Fruit fly (Drosophila melanogaster) whole organism, embryonic: ENCODE data around the gene mRpL12.

ENCODE experiments used
- Antp ChIP-seq: fragments of 200-800 bp; sonication (Bioruptor generic); optimal IDR thresholded peaks from 3 replicates; lab custom pipeline; 2016; ENCODE audit warnings: missing biosample characterization, missing genetic modification characterization
- Bteb2 ChIP-seq: fragments of 200-800 bp; sonication (Bioruptor generic); optimal IDR thresholded peaks from 2 replicates; lab custom pipeline; 2016; ENCODE audit warnings: missing biosample characterization, missing genetic modification characterization
- CG10543 ChIP-seq: fragments of 200-800 bp; sonication (Bioruptor generic); optimal IDR thresholded peaks from 3 replicates; lab custom pipeline; 2017; ENCODE audit warnings: missing biosample characterization, mild to moderate bottlenecking, missing genetic modification characterization, moderate library complexity
- CG11085 ChIP-seq: fragments of 200-800 bp; sonication (Bioruptor generic); IDR thresholded peaks from 2 replicates; pipeline ENCODE4 v1.3.6; 2022; ENCODE audit warnings: missing biosample characterization, missing genetic modification characterization
- CG11696 ChIP-seq: fragments of 200-800 bp; sonication (Bioruptor generic); IDR thresholded peaks from 2 replicates; pipeline ENCODE4 v1.3.6; 2022; ENCODE audit warnings: missing biosample characterization, missing genetic modification characterization
- CG13123 ChIP-seq: fragments of 200-800 bp; sonication (Bioruptor generic); optimal IDR thresholded peaks from 2 replicates; lab custom pipeline; 2016; ENCODE audit warnings: missing biosample characterization, missing genetic modification characterization
- CG13894 ChIP-seq: fragments of 200-800 bp; sonication (Bioruptor generic); optimal IDR thresholded peaks from 3 replicates; lab custom pipeline; 2018; ENCODE audit warnings: missing biosample characterization, mild to moderate bottlenecking, missing genetic modification characterization, moderate library complexity
- CG15514 ChIP-seq: fragments of 200-800 bp; sonication (Bioruptor generic); optimal IDR thresholded peaks from 3 replicates; lab custom pipeline; 2017; ENCODE audit warnings: missing biosample characterization, missing genetic modification characterization, mild to moderate bottlenecking, moderate library complexity, missing genetic modification reagents
- CG1647 ChIP-seq: fragments of 200-800 bp; sonication (Bioruptor generic); optimal IDR thresholded peaks from 3 replicates; lab custom pipeline; 2016; ENCODE audit warnings: missing biosample characterization, missing genetic modification characterization
- CG16815 ChIP-seq: fragments of 200-800 bp; sonication (Bioruptor generic); optimal IDR thresholded peaks from 3 replicates; lab custom pipeline; 2017; ENCODE audit warnings: missing biosample characterization, mild to moderate bottlenecking, missing genetic modification characterization
- CG17328 ChIP-seq: fragments of 200-800 bp; sonication (Bioruptor generic); IDR thresholded peaks from 2 replicates; pipeline ENCODE4 v1.3.6; 2022; ENCODE audit warnings: missing biosample characterization, missing genetic modification characterization
- CG17568 ChIP-seq: fragments of 200-800 bp; sonication (Bioruptor generic); optimal IDR thresholded peaks from 2 replicates; lab custom pipeline; 2018; ENCODE audit warnings: missing biosample characterization, mild to moderate bottlenecking, missing genetic modification characterization, moderate library complexity
- CG2202 ChIP-seq: fragments of 200-800 bp; sonication (Bioruptor generic); optimal IDR thresholded peaks from 2 replicates; lab custom pipeline; 2018; ENCODE audit warnings: missing biosample characterization, mild to moderate bottlenecking, missing genetic modification characterization
- CG3163 ChIP-seq: fragments of 200-800 bp; sonication (Bioruptor generic); optimal IDR thresholded peaks from 3 replicates; lab custom pipeline; 2016; ENCODE audit warnings: missing biosample characterization, missing genetic modification characterization
- CG6765 ChIP-seq: fragments of 200-800 bp; sonication (Bioruptor generic); optimal IDR thresholded peaks from 3 replicates; lab custom pipeline; 2017; ENCODE audit warnings: missing biosample characterization, mild to moderate bottlenecking, missing genetic modification characterization
- CG6791 ChIP-seq: fragments of 200-800 bp; sonication (Bioruptor generic); IDR thresholded peaks from 3 replicates; pipeline ENCODE4 v1.3.6; 2022; ENCODE audit warnings: missing biosample characterization, missing genetic modification characterization; ENCODE audit not compliant: partially characterized antibody
- CG7372 ChIP-seq: fragments of 200-800 bp; sonication (Bioruptor generic); IDR thresholded peaks from 2 replicates; pipeline ENCODE4 v1.3.6; 2022; ENCODE audit warnings: missing biosample characterization, missing genetic modification characterization
- CG8281 ChIP-seq: fragments of 200-800 bp; sonication (Bioruptor generic); optimal IDR thresholded peaks from 2 replicates; lab custom pipeline; 2018; ENCODE audit warnings: missing biosample characterization, mild to moderate bottlenecking, missing genetic modification characterization, moderate library complexity
- CG8388 ChIP-seq: fragments of 200-800 bp; sonication (Bioruptor generic); optimal IDR thresholded peaks from 2 replicates; lab custom pipeline; 2019; ENCODE audit warnings: missing biosample characterization, mild to moderate bottlenecking, missing genetic modification characterization, moderate library complexity
- CG9437 ChIP-seq: fragments of 200-800 bp; sonication (Bioruptor generic); optimal IDR thresholded peaks from 2 replicates; lab custom pipeline; 2018; ENCODE audit warnings: missing biosample characterization, mild to moderate bottlenecking, missing genetic modification characterization
- CG9932 ChIP-seq: fragments of 200-800 bp; sonication (Bioruptor generic); IDR thresholded peaks from 2 replicates; pipeline ENCODE4 v1.3.6; 2022; ENCODE audit warnings: missing biosample characterization, missing genetic modification characterization
- Ets97D ChIP-seq: fragments of 200-800 bp; sonication (Bioruptor generic); optimal IDR thresholded peaks from 3 replicates; lab custom pipeline; 2016; ENCODE audit warnings: missing biosample characterization, missing genetic modification characterization
- Hey ChIP-seq: fragments of 200-800 bp; sonication (Bioruptor generic); optimal IDR thresholded peaks from 3 replicates; lab custom pipeline; 2018; ENCODE audit warnings: missing biosample characterization, mild to moderate bottlenecking, missing genetic modification characterization
- Hmr ChIP-seq: fragments of 200-800 bp; sonication (Bioruptor generic); optimal IDR thresholded peaks from 3 replicates; lab custom pipeline; 2017; ENCODE audit warnings: mild to moderate bottlenecking, missing biosample characterization, missing genetic modification reagents, missing genetic modification characterization
- Hr51 ChIP-seq, 2 experiments: fragments of 200-800 bp; sonication (Bioruptor generic); optimal IDR thresholded peaks; 2 replicates in 1 of 2; 3 replicates in 1 of 2; lab custom pipeline; 2016 to 2018; ENCODE audit warnings: missing biosample characterization in 2 of 2, missing genetic modification characterization in 2 of 2, mild to moderate bottlenecking in 1 of 2, moderate library complexity in 1 of 2
- Mad ChIP-seq: fragments of 200-800 bp; sonication (Bioruptor generic); optimal IDR thresholded peaks from 2 replicates; lab custom pipeline; 2016; ENCODE audit warnings: missing biosample characterization, missing genetic modification characterization
- Six4 ChIP-seq: fragments of 200-800 bp; sonication (Bioruptor generic); optimal IDR thresholded peaks from 2 replicates; lab custom pipeline; 2016; ENCODE audit warnings: missing biosample characterization, missing genetic modification characterization
- Sox102F ChIP-seq: fragments of 200-800 bp; sonication (Bioruptor generic); optimal IDR thresholded peaks from 2 replicates; lab custom pipeline; 2018; ENCODE audit warnings: missing biosample characterization, mild to moderate bottlenecking, missing genetic modification characterization, moderate library complexity
- Xbp1 ChIP-seq: fragments of 200-800 bp; sonication (Bioruptor generic); optimal IDR thresholded peaks from 3 replicates; lab custom pipeline; 2016; ENCODE audit warnings: missing biosample characterization, mild to moderate bottlenecking, missing genetic modification characterization
- ab ChIP-seq: fragments of 200-800 bp; sonication (Bioruptor generic); optimal IDR thresholded peaks from 2 replicates; lab custom pipeline; 2016; ENCODE audit warnings: missing biosample characterization, missing genetic modification characterization
- ash1 ChIP-seq: fragments of 200-800 bp; sonication (Bioruptor generic); optimal IDR thresholded peaks from 2 replicates; lab custom pipeline; 2018; ENCODE audit warnings: missing biosample characterization, mild to moderate bottlenecking, missing genetic modification characterization
- eyg ChIP-seq: fragments of 200-800 bp; sonication (Bioruptor generic); optimal IDR thresholded peaks from 3 replicates; lab custom pipeline; 2016; ENCODE audit warnings: missing biosample characterization, missing genetic modification characterization
- fd64A ChIP-seq: fragments of 200-800 bp; sonication (Bioruptor generic); optimal IDR thresholded peaks from 3 replicates; lab custom pipeline; 2018; ENCODE audit warnings: missing biosample characterization, mild to moderate bottlenecking, missing genetic modification characterization
- gsb ChIP-seq: fragments of 200-800 bp; sonication (Bioruptor generic); IDR thresholded peaks from 2 replicates; pipeline ENCODE4 v1.3.6; 2022; ENCODE audit warnings: missing biosample characterization, missing genetic modification characterization
- hbn ChIP-seq: fragments of 200-800 bp; sonication (Bioruptor generic); IDR thresholded peaks from 2 replicates; pipeline ENCODE4 v1.3.6; 2022; ENCODE audit warnings: missing biosample characterization, missing genetic modification characterization; ENCODE audit not compliant: partially characterized antibody
- hkb ChIP-seq, 2 experiments: fragments of 200-800 bp in 1 of 2; fragments of >200 bp in 1 of 2; sonication (Bioruptor generic) in 1 of 2; IDR thresholded peaks in 1 of 2; optimal IDR thresholded peaks in 1 of 2; 2 replicates each; pipeline versions ENCODE4 v1.3.6 to Lab custom; 2017 to 2022; ENCODE audit warnings: missing biosample characterization in 1 of 2, missing genetic modification characterization in 1 of 2
- ind ChIP-seq: fragments of 200-800 bp; sonication (Bioruptor generic); optimal IDR thresholded peaks from 3 replicates; lab custom pipeline; 2016; ENCODE audit warnings: missing biosample characterization, missing genetic modification characterization
- jing ChIP-seq: fragments of 200-800 bp; sonication (Bioruptor generic); optimal IDR thresholded peaks from 2 replicates; lab custom pipeline; 2018; ENCODE audit warnings: missing biosample characterization, mild to moderate bottlenecking, missing genetic modification characterization
- klu ChIP-seq: fragments of 200-800 bp; sonication (Bioruptor generic); IDR thresholded peaks from 2 replicates; pipeline ENCODE4 v1.3.6; 2022; ENCODE audit warnings: missing biosample characterization, missing genetic modification characterization
- knrl ChIP-seq: fragments of 200-800 bp; sonication (Bioruptor generic); IDR thresholded peaks from 3 replicates; pipeline ENCODE4 v1.3.6; 2022; ENCODE audit warnings: missing biosample characterization, missing genetic modification characterization; ENCODE audit not compliant: partially characterized antibody
- lola ChIP-seq, 3 experiments: fragments of >200 bp in 2 of 3; fragments of 200-800 bp in 1 of 3; sonication (Bioruptor generic) in 1 of 3; optimal IDR thresholded peaks; 2 replicates each; lab custom pipeline; 2017 to 2019; ENCODE audit warnings: missing biosample characterization in 3 of 3, missing genetic modification characterization in 3 of 3, mild to moderate bottlenecking in 1 of 3, moderate library complexity in 1 of 3
- mirr ChIP-seq: fragments of 200-800 bp; sonication (Bioruptor generic); optimal IDR thresholded peaks from 3 replicates; lab custom pipeline; 2018; ENCODE audit warnings: missing biosample characterization, mild to moderate bottlenecking, missing genetic modification characterization
- nmo ChIP-seq: fragments of 200-800 bp; sonication (Bioruptor generic); optimal IDR thresholded peaks from 2 replicates; lab custom pipeline; 2018; ENCODE audit warnings: missing biosample characterization, mild to moderate bottlenecking, missing genetic modification characterization, moderate library complexity
- pfk ChIP-seq: fragments of 200-800 bp; sonication (Bioruptor generic); optimal IDR thresholded peaks from 2 replicates; lab custom pipeline; 2018; ENCODE audit warnings: missing biosample characterization, mild to moderate bottlenecking, missing genetic modification characterization, moderate library complexity
- pzg ChIP-seq: fragments of 200-800 bp; sonication (Bioruptor generic); optimal IDR thresholded peaks from 3 replicates; lab custom pipeline; 2018; ENCODE audit warnings: missing biosample characterization, mild to moderate bottlenecking, missing genetic modification characterization, moderate library complexity
- scrt ChIP-seq: fragments of 200-800 bp; sonication (Bioruptor generic); optimal IDR thresholded peaks from 2 replicates; lab custom pipeline; 2018; ENCODE audit warnings: missing biosample characterization, mild to moderate bottlenecking, missing genetic modification characterization, moderate library complexity
- slp2 ChIP-seq: fragments of 200-800 bp; sonication (Bioruptor generic); optimal IDR thresholded peaks from 2 replicates; lab custom pipeline; 2016; ENCODE audit warnings: missing biosample characterization, missing genetic modification characterization
- tna ChIP-seq: fragments of 200-800 bp; sonication (Bioruptor generic); IDR thresholded peaks from 2 replicates; pipeline ENCODE4 v1.3.6; 2022; ENCODE audit warnings: missing biosample characterization, missing genetic modification characterization; ENCODE audit not compliant: partially characterized antibody
- trem ChIP-seq: fragments of 200-800 bp; optimal IDR thresholded peaks from 3 replicates; lab custom pipeline; 2019; ENCODE audit warnings: missing biosample characterization, mild to moderate bottlenecking, missing genetic modification characterization, moderate library complexity

The mRpL12 gene

DNA sequence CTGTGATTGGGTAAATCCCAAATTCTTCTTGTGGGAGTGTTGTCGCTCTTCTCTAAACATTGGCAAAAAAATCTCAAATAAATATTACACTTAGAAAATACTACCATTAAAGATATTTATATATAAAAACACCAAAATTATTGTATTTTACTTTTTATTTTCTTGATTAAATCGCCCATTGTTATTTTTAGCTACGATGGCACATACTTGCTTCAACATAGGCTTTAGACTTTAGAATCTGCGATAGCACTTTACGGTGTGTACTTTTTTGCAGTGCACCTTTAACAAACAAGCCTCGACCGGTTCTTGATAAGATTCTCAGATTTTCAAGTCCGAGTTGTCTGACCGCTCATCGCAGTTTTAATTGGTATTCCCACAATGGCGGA is 1.9 kb upstream of the mRpL12 start, which contains the start of gene GNBP3 (continued):
- TF ChIP-seq CG2202 (tag; lab: Kevin White, UChicago) (peak; percentile 45), CG9437 (GFP tag; lab: Kevin White, UChicago) (no peak), CG8388 (GFP tag; lab: Kevin White, UChicago) (peak; percentile 40), CG6765 (GFP tag; lab: Kevin White, UChicago) (peak; percentile 2), CG10543 (GFP tag; lab: Kevin White, UChicago) (peak; percentile 56), scrt (GFP tag; lab: Kevin White, UChicago) (no peak), ab (GFP tag; lab: Kevin White, UChicago) (peak; percentile 1), CG11085 (GFP tag; lab: Robert Waterston, UW) (0 out of 2 replicates have a peak, but pooled peaks have one; percentile 51), Six4 (no peak), CG15514 (peak; percentile 68), CG17568 (GFP tag; lab: Kevin White, UChicago) (no peak), mirr (no peak), CG17328 (GFP tag; lab: Robert Waterston, UW) (peak; percentile 47; the same call in 1 of the 2 replicates), Sox102F (peak; percentile 25), slp2 (GFP tag; lab: Kevin White, UChicago) (no peak), CG13123 (GFP tag; lab: Kevin White, UChicago) (no peak), ash1 (GFP tag; lab: Kevin White, UChicago) (no peak), CG1647 (GFP tag; lab: Kevin White, UChicago) (peak; percentile 33), Hmr (GFP tag; lab: Kevin White, UChicago) (no peak), Bteb2 (GFP tag; lab: Kevin White, UChicago) (no peak), Hr51 (GFP tag; optimal IDR thresholded peaks at IDR 0.05; lab: Kevin White, UChicago) (peak in 1 of 2 experiments; percentile 31), Ets97D (GFP tag; lab: Kevin White, UChicago) (no peak), CG7372 (0 out of 2 replicates have a peak, but pooled peaks have one; percentile 37), Hey (tag; lab: Kevin White, UChicago) (no peak), eyg (GFP tag; lab: Kevin White, UChicago) (no peak), CG11696 (GFP tag; lab: Robert Waterston, UW) (no peak), knrl (no peak), pfk (no peak), CG13894 (tag; lab: Kevin White, UChicago) (no peak), trem (tag; lab: Kevin White, UChicago) (peak; percentile 26), Xbp1 (GFP tag; lab: Kevin White, UChicago) (peak; percentile 42), Antp (GFP tag; lab: Kevin White, UChicago) (no peak), pzg (GFP tag; lab: Kevin White, UChicago) (no peak), CG9932 (GFP tag; lab: Robert Waterston, UW) (peak; percentile 57), hkb (optimal IDR thresholded peaks at IDR 0.05; lab: Kevin White, UChicago) (no peak), hkb (GFP tag; IDR thresholded peaks at IDR 0.05; lab: Robert Waterston, UW) (peak; percentile 87), Mad (GFP tag; lab: Kevin White, UChicago) (no peak), CG3163 (no peak), gsb (no peak), lola (GFP tag; optimal IDR thresholded peaks at IDR 0.05; lab: Kevin White, UChicago) (peak in 1 of 3 experiments; percentile 54), CG16815 (peak; percentile 49), ind (GFP tag; lab: Kevin White, UChicago) (peak; percentile 40), fd64A (GFP tag; lab: Kevin White, UChicago) (peak; percentile 2), hbn (GFP tag; lab: Robert Waterston, UW) (no peak), CG6791 (GFP tag; lab: Robert Waterston, UW) (no peak), klu (GFP tag; lab: Robert Waterston, UW) (peak; percentile 36; the same call in 1 of the 2 replicates), jing (GFP tag; lab: Kevin White, UChicago) (no peak), nmo (GFP tag; lab: Kevin White, UChicago) (peak; percentile 50), tna (GFP tag; lab: Robert Waterston, UW) (no peak), CG8281 (tag; lab: Kevin White, UChicago) (peak; percentile 49)
